Worm (Caenorhabditis elegans) whole organism, L3 larva: ENCODE data around the gene patr-1.
A peak's percentile ranks its signal among the peaks of the same experiment; 100 is the strongest.

Experiments
- R02D3.7 ChIP-seq: fragments of 150-350 bp; optimal IDR thresholded peaks from 2 replicates; lab custom pipeline; 2014; ENCODE audit warnings: missing biosample characterization, missing genetic modification characterization
- ZK546.5 ChIP-seq: sonication (generic microtip); optimal IDR thresholded peaks from 2 replicates; lab custom pipeline; 2017; ENCODE audit warnings: missing biosample characterization, missing genetic modification characterization
- aly-2 ChIP-seq: fragments of 150-350 bp; optimal IDR thresholded peaks from 2 replicates; lab custom pipeline; 2014; ENCODE audit warnings: missing biosample characterization, missing genetic modification characterization
- ceh-16 ChIP-seq: sonication (generic microtip); optimal IDR thresholded peaks from 2 replicates; lab custom pipeline; 2017; ENCODE audit warnings: missing biosample characterization, missing genetic modification characterization
- ceh-28 ChIP-seq: fragments of 150-350 bp; optimal IDR thresholded peaks from 2 replicates; lab custom pipeline; 2014; ENCODE audit warnings: missing biosample characterization, missing genetic modification reagents, missing genetic modification characterization
- ceh-82 ChIP-seq: fragments of 150-350 bp; optimal IDR thresholded peaks from 2 replicates; lab custom pipeline; 2014; ENCODE audit warnings: missing biosample characterization, missing genetic modification characterization
- ceh-9 ChIP-seq: sonication (generic microtip); optimal IDR thresholded peaks from 2 replicates; lab custom pipeline; 2018; ENCODE audit warnings: missing biosample characterization, missing genetic modification characterization
- egl-27 ChIP-seq: sonication (generic microtip); optimal IDR thresholded peaks from 4 replicates; lab custom pipeline; 2017; ENCODE audit warnings: missing biosample characterization, missing genetic modification reagents, missing genetic modification characterization
- egl-5 ChIP-seq: fragments of 150-350 bp; optimal IDR thresholded peaks from 2 replicates; lab custom pipeline; 2017; ENCODE audit warnings: missing biosample characterization, missing genetic modification reagents, missing genetic modification characterization, inconsistent platforms
- elt-2 ChIP-seq: sonication (generic microtip); optimal IDR thresholded peaks from 2 replicates; lab custom pipeline; 2016; ENCODE audit warnings: missing genetic modification reagents, mild to moderate bottlenecking, missing genetic modification characterization, missing compliant biosample characterization
- eor-1 ChIP-seq, 2 experiments: fragments of 150-350 bp; optimal IDR thresholded peaks; 2 replicates each; lab custom pipeline; 2014 to 2018; ENCODE audit warnings: missing biosample characterization in 2 of 2, missing genetic modification characterization in 2 of 2
- fkh-10 ChIP-seq: sonication (generic microtip); optimal IDR thresholded peaks from 2 replicates; lab custom pipeline; 2017; ENCODE audit warnings: missing biosample characterization, missing genetic modification reagents, missing genetic modification characterization
- fkh-2 ChIP-seq: fragments of 150-350 bp; optimal IDR thresholded peaks from 2 replicates; lab custom pipeline; 2014; ENCODE audit warnings: missing biosample characterization, missing genetic modification reagents, missing genetic modification characterization
- fos-1 ChIP-seq: fragments of 150-350 bp; optimal IDR thresholded peaks from 2 replicates; lab custom pipeline; 2014; ENCODE audit warnings: missing biosample characterization, missing genetic modification characterization
- jun-1 ChIP-seq: fragments of 150-350 bp; optimal IDR thresholded peaks from 2 replicates; lab custom pipeline; 2014; ENCODE audit warnings: missing biosample characterization, missing genetic modification reagents, missing genetic modification characterization
- lin-15B ChIP-seq: fragments of 150-350 bp; optimal IDR thresholded peaks from 2 replicates; lab custom pipeline; 2014; ENCODE audit warnings: missing biosample characterization, missing genetic modification characterization
- lin-39 ChIP-seq: fragments of 150-350 bp; optimal IDR thresholded peaks from 2 replicates; lab custom pipeline; 2018; ENCODE audit warnings: missing biosample characterization, missing genetic modification reagents, missing genetic modification characterization
- mdl-1 ChIP-seq: fragments of 150-350 bp; optimal IDR thresholded peaks from 2 replicates; lab custom pipeline; 2014; ENCODE audit warnings: missing biosample characterization, missing genetic modification characterization
- nfya-1 ChIP-seq: sonication (generic microtip); optimal IDR thresholded peaks from 2 replicates; lab custom pipeline; 2017; ENCODE audit warnings: missing genetic modification characterization, mild to moderate bottlenecking, missing compliant biosample characterization, antibody characterized with exemption, moderate library complexity; ENCODE audit not compliant: insufficient read depth
- nhr-23 ChIP-seq: fragments of 150-350 bp; optimal IDR thresholded peaks from 2 replicates; lab custom pipeline; 2014; ENCODE audit warnings: missing biosample characterization, missing genetic modification reagents, missing genetic modification characterization
- nhr-237 ChIP-seq: fragments of 150-350 bp; optimal IDR thresholded peaks from 2 replicates; lab custom pipeline; 2014; ENCODE audit warnings: missing biosample characterization, missing genetic modification characterization
- nhr-25 ChIP-seq: sonication (generic microtip); optimal IDR thresholded peaks from 2 replicates; lab custom pipeline; 2017; ENCODE audit warnings: missing biosample characterization, missing genetic modification characterization
- nhr-28 ChIP-seq: fragments of 150-350 bp; optimal IDR thresholded peaks from 2 replicates; lab custom pipeline; 2014; ENCODE audit warnings: missing biosample characterization, missing genetic modification characterization
- nhr-43 ChIP-seq: sonication (generic microtip); optimal IDR thresholded peaks from 2 replicates; lab custom pipeline; 2016; ENCODE audit warnings: mild to moderate bottlenecking, missing genetic modification characterization, missing compliant biosample characterization; ENCODE audit not compliant: poor library complexity, severe bottlenecking
- nhr-76 ChIP-seq: fragments of 150-350 bp; sonication (generic microtip); optimal IDR thresholded peaks from 5 replicates; lab custom pipeline; 2014; ENCODE audit warnings: missing biosample characterization, missing genetic modification characterization
- pha-4 ChIP-seq: fragments of 150-350 bp; optimal IDR thresholded peaks from 2 replicates; lab custom pipeline; 2014; ENCODE audit warnings: missing biosample characterization, missing genetic modification reagents, missing genetic modification characterization
- skn-1 ChIP-seq: fragments of 150-350 bp; optimal IDR thresholded peaks from 2 replicates; lab custom pipeline; 2014; ENCODE audit warnings: missing biosample characterization, missing genetic modification characterization
- snpc-4 ChIP-seq: fragments of 150-350 bp; optimal IDR thresholded peaks from 2 replicates; lab custom pipeline; 2014; ENCODE audit warnings: missing biosample characterization, missing genetic modification characterization
- unc-62 ChIP-seq: fragments of 150-350 bp; sonication (generic microtip); optimal IDR thresholded peaks from 4 replicates; lab custom pipeline; 2014; ENCODE audit warnings: missing biosample characterization, missing genetic modification reagents, missing genetic modification characterization
- zag-1 ChIP-seq: fragments of 150-350 bp; optimal IDR thresholded peaks from 2 replicates; lab custom pipeline; 2014; ENCODE audit warnings: missing biosample characterization, missing genetic modification characterization
- ztf-11 ChIP-seq: fragments of 150-350 bp; optimal IDR thresholded peaks from 2 replicates; lab custom pipeline; 2014; ENCODE audit warnings: missing biosample characterization, missing genetic modification characterization
- ztf-4 ChIP-seq: fragments of 150-350 bp; optimal IDR thresholded peaks from 2 replicates; lab custom pipeline; 2014; ENCODE audit warnings: missing biosample characterization, missing genetic modification characterization

Gene patr-1

DNA sequence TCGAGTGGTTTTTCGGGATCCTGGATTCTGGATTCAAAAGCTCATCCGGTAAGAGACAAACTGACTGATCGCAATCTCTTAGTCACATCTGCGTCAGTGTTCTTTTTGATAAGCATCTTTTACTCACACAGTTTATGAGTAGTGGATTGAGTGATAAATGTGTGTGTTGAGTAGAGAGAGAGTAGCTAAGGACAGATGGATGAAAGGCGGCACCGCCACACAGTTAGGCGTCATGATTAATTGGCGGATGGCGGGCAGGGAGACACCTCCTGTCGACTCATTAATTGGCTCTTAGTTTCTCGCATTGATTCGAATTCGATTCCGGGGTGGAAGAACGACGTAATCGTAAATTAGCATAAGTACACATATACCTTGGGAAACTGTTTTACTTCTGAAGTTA, 16.6 kb upstream of the patr-1 start:
- no peak for TF ChIP-seq snpc-4 (tag; lab: Kevin White, UChicago)
- peak; percentile 44 for TF ChIP-seq lin-39 (tag; lab: Kevin White, UChicago)

DNA sequence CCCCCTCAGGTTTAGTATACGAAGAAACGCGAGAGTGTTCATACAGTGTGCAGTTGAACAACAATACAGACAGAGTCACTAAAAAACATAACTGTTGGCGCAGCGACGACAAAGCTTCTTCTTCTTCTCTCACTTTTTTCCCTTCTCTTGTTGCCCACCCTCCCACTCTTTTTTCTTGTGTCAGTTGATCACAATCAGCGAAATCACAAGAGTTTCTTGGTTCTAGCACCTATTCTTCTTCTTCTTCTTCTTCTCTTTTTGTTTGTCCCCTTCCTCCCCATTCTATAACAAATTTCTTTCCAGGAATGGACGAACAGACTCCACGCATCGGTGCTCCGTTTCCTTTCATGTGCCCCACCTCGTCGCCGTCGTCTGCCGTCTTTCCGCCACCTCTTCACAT, 12.7 kb upstream of the patr-1 start, which contains the start of gene F43G6.4:
F43G6.4 (plus strand) TSS at position 301 of the 400 bp plus-strand sequence.
- no peak for TF ChIP-seq fos-1 (tag; lab: Kevin White, UChicago)
- no peak for TF ChIP-seq nhr-23 (tag; lab: Kevin White, UChicago)
- TF ChIP-seq nhr-237 (tag; lab: Kevin White, UChicago) = no peak
- no peak for TF ChIP-seq zag-1 (tag; lab: Kevin White, UChicago)
- no peak for TF ChIP-seq lin-39 (tag; lab: Kevin White, UChicago)
- no peak for TF ChIP-seq eor-1 (tag; optimal IDR thresholded peaks at IDR 0.05; lab: Kevin White, UChicago)
- no peak for TF ChIP-seq nfya-1
- no peak for TF ChIP-seq snpc-4 (tag; lab: Kevin White, UChicago)
- no peak for TF ChIP-seq fkh-2 (tag; lab: Kevin White, UChicago)
- TF ChIP-seq, all 47 proteins: peak for 0

- TF ChIP-seq egl-5 (tag; lab: Kevin White, UChicago) = no peak
- no peak for TF ChIP-seq ceh-16
- peak; percentile 41 for TF ChIP-seq pha-4 (tag; lab: Kevin White, UChicago)
Measured at ce11 chrII:11788025-11788424, 10.3 kb upstream of the patr-1 start.

DNA sequence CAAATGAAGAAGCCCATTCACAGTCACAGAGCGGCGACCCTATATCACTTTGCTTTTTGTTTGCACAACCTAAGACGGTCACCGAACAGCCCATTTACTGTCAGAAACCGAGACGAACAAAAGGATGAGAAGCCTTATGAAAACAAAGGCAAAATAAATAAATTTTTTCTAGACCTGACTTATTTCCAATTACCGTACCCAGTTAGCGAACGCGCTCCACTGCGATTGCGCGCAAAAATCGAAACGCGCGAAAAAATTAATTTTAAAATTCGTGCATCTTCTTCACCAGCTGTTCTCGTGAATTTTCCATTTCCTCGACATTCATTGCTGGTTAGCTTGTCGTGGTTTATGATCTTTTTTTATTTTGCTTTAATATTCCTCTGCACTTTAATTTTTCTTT, 4.8 kb upstream of the patr-1 start, which contains the start of gene F43G6.16:
F43G6.16 (minus strand) TSS at position 141 of the 400 bp plus-strand sequence.
- TF ChIP-seq R02D3.7 (tag; lab: Kevin White, UChicago) (no peak), snpc-4 (tag; lab: Kevin White, UChicago) (no peak), nhr-25 (tag; lab: Kevin White, UChicago) (no peak), zag-1 (tag; lab: Kevin White, UChicago) (no peak), pha-4 (tag; lab: Kevin White, UChicago) (peak; percentile 55), aly-2 (no peak), nfya-1 (peak; percentile 21), ceh-16 (no peak), eor-1 (tag; optimal IDR thresholded peaks at IDR 0.05; lab: Kevin White, UChicago) (no peak), ceh-9 (tag; lab: Kevin White, UChicago) (no peak), skn-1 (no peak), unc-62 (GFP tag; lab: Kevin White, UChicago) (no peak), ZK546.5 (no peak)

DNA sequence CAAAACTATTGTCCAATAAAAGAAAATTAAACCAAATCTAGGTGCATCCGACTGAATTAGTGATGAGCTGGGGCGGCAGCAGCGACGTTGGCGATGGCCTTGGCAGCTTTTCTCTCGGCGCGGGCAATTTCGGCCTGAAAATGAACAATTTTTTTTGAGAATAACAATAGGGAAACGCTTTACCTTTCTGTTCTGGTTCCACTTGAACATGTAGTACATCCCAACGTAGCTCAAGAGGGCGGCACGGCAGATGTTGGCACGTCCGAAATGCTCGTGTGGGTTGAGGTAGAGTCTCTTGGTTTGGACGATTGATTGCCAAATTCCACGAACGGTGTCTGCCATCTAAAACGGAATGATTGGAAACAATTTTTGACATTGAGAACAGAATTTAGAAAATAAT, 3.5 kb downstream of the patr-1 start, which contains the start of gene F44E5.1:
F44E5.1 (minus strand) TSS at position 342 of the 400 bp plus-strand sequence.
- TF ChIP-seq eor-1 (tag; optimal IDR thresholded peaks at IDR 0.05; lab: Kevin White, UChicago) = no peak
- no peak for TF ChIP-seq mdl-1 (tag; lab: Kevin White, UChicago)
- no peak for TF ChIP-seq fkh-10 (GFP tag; lab: Kevin White, UChicago)
- TF ChIP-seq zag-1 (tag; lab: Kevin White, UChicago) = no peak
- TF ChIP-seq R02D3.7 (tag; lab: Kevin White, UChicago) = no peak
- no peak for TF ChIP-seq ceh-28 (tag; lab: Kevin White, UChicago)
- no peak for TF ChIP-seq nhr-25 (tag; lab: Kevin White, UChicago)
- no peak for TF ChIP-seq nfya-1
- no peak for TF ChIP-seq nhr-76 (tag; lab: Kevin White, UChicago)
- TF ChIP-seq ceh-82 (tag; lab: Kevin White, UChicago) = no peak
- TF ChIP-seq nhr-43 (tag; lab: Kevin White, UChicago) = no peak
- TF ChIP-seq fos-1 (tag; lab: Kevin White, UChicago) = no peak
- TF ChIP-seq ztf-4 (tag; lab: Kevin White, UChicago) = no peak
- no peak for TF ChIP-seq ztf-11 (tag; lab: Kevin White, UChicago)
- TF ChIP-seq nhr-23 (tag; lab: Kevin White, UChicago) = no peak
- no peak for TF ChIP-seq jun-1 (tag; lab: Kevin White, UChicago)
- no peak for TF ChIP-seq elt-2 (tag; lab: Kevin White, UChicago)
- no peak for TF ChIP-seq ZK546.5
- TF ChIP-seq nhr-28 (tag; lab: Kevin White, UChicago) = no peak

ce11 chrII:11772364-11772763, 5.4 kb downstream of the patr-1 start, which contains the start of gene F44E5.15:
F44E5.15 (plus strand) TSS chrII:11772664.
- no peak for TF ChIP-seq nhr-237 (tag; lab: Kevin White, UChicago)
- TF ChIP-seq mdl-1 (tag; lab: Kevin White, UChicago) = no peak
- TF ChIP-seq pha-4 (tag; lab: Kevin White, UChicago) = no peak
- TF ChIP-seq fkh-2 (tag; lab: Kevin White, UChicago) = no peak
- no peak for TF ChIP-seq jun-1 (tag; lab: Kevin White, UChicago)
- no peak for TF ChIP-seq egl-27
- no peak for TF ChIP-seq nhr-25 (tag; lab: Kevin White, UChicago)
- no peak for TF ChIP-seq skn-1
- no peak for TF ChIP-seq nhr-76 (tag; lab: Kevin White, UChicago)
- TF ChIP-seq fkh-10 (GFP tag; lab: Kevin White, UChicago) = no peak
- no peak for TF ChIP-seq lin-15B (tag; lab: Kevin White, UChicago)
